Worm (Caenorhabditis elegans) whole organism, mixed stage, embryonic: ENCODE measurements around the gene thoc-1.

Experiments
- flh-1 ChIP-seq: fragments of 200-800 bp; sonication (Bioruptor generic); optimal IDR thresholded peaks from 2 replicates; lab custom pipeline; 2018; ENCODE audit warnings: mild to moderate bottlenecking, missing genetic modification characterization, moderate library complexity, missing compliant biosample characterization
- nhr-28 ChIP-seq: fragments of 150-350 bp; optimal IDR thresholded peaks from 2 replicates; lab custom pipeline; 2014; ENCODE audit warnings: missing biosample characterization, missing genetic modification characterization
- sptf-1 ChIP-seq: sonication (generic microtip); optimal IDR thresholded peaks from 2 replicates; lab custom pipeline; 2017; ENCODE audit warnings: mild to moderate bottlenecking, missing genetic modification characterization, moderate library complexity, missing compliant biosample characterization
- unc-39 ChIP-seq: fragments of 150-350 bp; optimal IDR thresholded peaks from 2 replicates; lab custom pipeline; 2014; ENCODE audit warnings: missing biosample characterization, missing genetic modification characterization

DNA sequence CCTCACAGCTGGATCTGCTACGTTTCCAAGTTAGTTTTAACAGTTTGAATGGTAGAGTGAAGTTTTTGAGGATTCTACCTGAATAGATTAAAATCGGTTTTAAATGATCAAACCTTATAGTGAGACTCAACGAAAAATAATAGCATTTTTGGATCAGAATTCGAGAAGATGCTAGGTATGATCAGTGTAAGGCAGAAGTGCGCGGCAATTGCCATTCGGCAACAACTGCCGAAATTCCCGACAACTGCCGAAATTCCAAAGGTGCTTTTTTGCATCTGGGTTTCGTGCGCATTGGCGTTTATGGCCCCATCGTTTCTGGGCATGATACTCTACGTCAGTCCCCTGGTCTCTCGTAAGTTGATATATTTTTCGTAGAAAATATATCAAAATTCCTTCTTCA is 18.4 kb upstream of the thoc-1 start, which contains the start of gene T02H6.6:
- TF ChIP-seq flh-1 (GFP tag; lab: Kevin White, UChicago) (no peak), nhr-28 (no peak), sptf-1 (tag; lab: Kevin White, UChicago) (no peak), unc-39 (tag; lab: Kevin White, UChicago) (no peak)
